Worm (Caenorhabditis elegans): ENCODE results near the gene Y38E10A.28.

The Y38E10A.28 gene

ce11 chrII:12677975-12678866 lies 48.7 kb downstream of the Y38E10A.28 start:
- TF ChIP-seq mdl-1 (tag; optimal IDR thresholded peaks at IDR 0.05) (no peak), hmg-11 (tag; optimal IDR thresholded peaks at IDR 0.05) (peak; percentile 25), nhr-23 (tag; optimal IDR thresholded peaks at IDR 0.05) (peak; percentile 88), lsy-12 (tag; optimal IDR thresholded peaks at IDR 0.05) (peak; percentile 68), ceh-28 (tag; optimal IDR thresholded peaks at IDR 0.05) (peak; percentile 85), R02D3.7 (tag; optimal IDR thresholded peaks at IDR 0.05) (peak; percentile 73), pqm-1 (tag; optimal IDR thresholded peaks at IDR 0.05) (peak; percentile 56), elt-3 (tag; optimal IDR thresholded peaks at IDR 0.05) (peak in 1 of 3 experiments; percentile 17), zag-1 (tag; optimal IDR thresholded peaks at IDR 0.05) (no peak), nhr-28 (tag; optimal IDR thresholded peaks at IDR 0.05) (no peak), egl-27 (tag; optimal IDR thresholded peaks at IDR 0.05) (no peak), ceh-9 (tag; optimal IDR thresholded peaks at IDR 0.05) (no peak), nfya-1 (tag; optimal IDR thresholded peaks at IDR 0.05; ENCODE audit: insufficient read depth) (peak; percentile 76), nhr-67 (tag; optimal IDR thresholded peaks at IDR 0.05) (no peak), eor-1 (tag; optimal IDR thresholded peaks at IDR 0.05) (peak in 1 of 2 experiments; percentile 53), jun-1 (tag; optimal IDR thresholded peaks at IDR 0.05) (peak; percentile 13), pha-4 (tag; optimal IDR thresholded peaks at IDR 0.05) (peak; percentile 87), snpc-4 (tag; optimal IDR thresholded peaks at IDR 0.05) (peak; percentile 89), nhr-237 (tag; optimal IDR thresholded peaks at IDR 0.05) (no peak), fkh-2 (tag; optimal IDR thresholded peaks at IDR 0.05) (no peak), daf-12 (tag; optimal IDR thresholded peaks at IDR 0.05) (no peak), elt-2 (tag; optimal IDR thresholded peaks at IDR 0.05) (peak; percentile 27), ceh-82 (tag; optimal IDR thresholded peaks at IDR 0.05) (no peak), tbx-2 (tag; optimal IDR thresholded peaks at IDR 0.05) (no peak), skn-1 (tag; optimal IDR thresholded peaks at IDR 0.05) (peak; percentile 21), lin-15B (tag; optimal IDR thresholded peaks at IDR 0.05) (peak; percentile 89), fkh-10 (GFP tag; optimal IDR thresholded peaks at IDR 0.05) (peak; percentile 42), ztf-11 (tag; optimal IDR thresholded peaks at IDR 0.05) (no peak), nhr-43 (tag; optimal IDR thresholded peaks at IDR 0.05; ENCODE audit: poor library complexity, severe bottlenecking) (peak; percentile 91), nhr-25 (tag; optimal IDR thresholded peaks at IDR 0.05) (peak; percentile 77), ceh-16 (tag; optimal IDR thresholded peaks at IDR 0.05) (no peak), nhr-11 (tag; optimal IDR thresholded peaks at IDR 0.05) (peak; percentile 57), ztf-4 (tag; optimal IDR thresholded peaks at IDR 0.05) (no peak), lin-39 (tag; optimal IDR thresholded peaks at IDR 0.05) (peak; percentile 5)

- TF ChIP-seq pha-4 (tag; optimal IDR thresholded peaks at IDR 0.05) = no peak
- TF ChIP-seq nhr-11 (tag; optimal IDR thresholded peaks at IDR 0.05) = no peak
- TF ChIP-seq tbx-2 (tag; optimal IDR thresholded peaks at IDR 0.05) = no peak
- TF ChIP-seq ztf-11 (tag; optimal IDR thresholded peaks at IDR 0.05) = no peak
- no peak for TF ChIP-seq lin-15B (tag; optimal IDR thresholded peaks at IDR 0.05)
- TF ChIP-seq unc-39 (tag; optimal IDR thresholded peaks at IDR 0.05) = no peak
- no peak for TF ChIP-seq nhr-77 (tag; optimal IDR thresholded peaks at IDR 0.05)
- no peak for TF ChIP-seq ztf-4 (tag; optimal IDR thresholded peaks at IDR 0.05)
- TF ChIP-seq nhr-25 (tag; optimal IDR thresholded peaks at IDR 0.05) = no peak
- TF ChIP-seq zag-1 (tag; optimal IDR thresholded peaks at IDR 0.05) = no peak
Measured at ce11 chrII:12678867-12679134, 49.3 kb downstream of the Y38E10A.28 start, which contains the start of gene Y38E10A.24. Y38E10A.24 (plus strand) TSS chrII:12679035.

ce11 chrII:12679635-12680034 lies 50.1 kb downstream of the Y38E10A.28 start, which contains the start of the genes Y38E10A.33 and cox-10:
Y38E10A.33 (minus strand) TSS chrII:12679646.
cox-10 (plus strand) TSS chrII:12679954.
- peak; percentile 72 for TF ChIP-seq hmg-11 (tag; optimal IDR thresholded peaks at IDR 0.05)
- peak; percentile 69 for TF ChIP-seq nfya-1 (tag; optimal IDR thresholded peaks at IDR 0.05; ENCODE audit: insufficient read depth)
- TF ChIP-seq elt-2 (tag; optimal IDR thresholded peaks at IDR 0.05) = peak; percentile 13
- no peak for TF ChIP-seq snpc-4 (tag; optimal IDR thresholded peaks at IDR 0.05)
- TF ChIP-seq nhr-23 (tag; optimal IDR thresholded peaks at IDR 0.05) = peak; percentile 77
- TF ChIP-seq lin-15B (tag; optimal IDR thresholded peaks at IDR 0.05) = peak; percentile 70
- no peak for TF ChIP-seq unc-62 (GFP tag; optimal IDR thresholded peaks at IDR 0.05)
- no peak for TF ChIP-seq nhr-43 (tag; optimal IDR thresholded peaks at IDR 0.05; ENCODE audit: poor library complexity, severe bottlenecking)
- peak; percentile 62 for TF ChIP-seq pha-4 (tag; optimal IDR thresholded peaks at IDR 0.05)
- TF ChIP-seq R02D3.7 (tag; optimal IDR thresholded peaks at IDR 0.05) = peak; percentile 98

Measured in whole organism, L3 larva.